Worm (Caenorhabditis elegans) whole organism, L2 larva: Measurements from ENCODE around the gene C01G10.4.

ENCODE experiments used
- R02D3.7 ChIP-seq: fragments of 150-350 bp; optimal IDR thresholded peaks from 2 replicates; lab custom pipeline; 2014; ENCODE audit warnings: missing biosample characterization, missing genetic modification characterization
- aly-2 ChIP-seq: fragments of 150-350 bp; optimal IDR thresholded peaks from 2 replicates; lab custom pipeline; 2014; ENCODE audit warnings: missing biosample characterization, missing genetic modification characterization
- ama-1 ChIP-seq: fragments of 150-350 bp; optimal IDR thresholded peaks from 2 replicates; lab custom pipeline; 2018; ENCODE audit warnings: inconsistent platforms
- elt-3 ChIP-seq: sonication (generic microtip); optimal IDR thresholded peaks from 2 replicates; lab custom pipeline; 2017; ENCODE audit warnings: missing biosample characterization, missing genetic modification characterization
- lin-13 ChIP-seq: fragments of 150-350 bp; optimal IDR thresholded peaks from 2 replicates; lab custom pipeline; 2014; ENCODE audit warnings: missing biosample characterization, missing genetic modification reagents, missing genetic modification characterization
- mbf-1 ChIP-seq: sonication (generic microtip); optimal IDR thresholded peaks from 2 replicates; lab custom pipeline; 2017; ENCODE audit warnings: missing biosample characterization, missing genetic modification characterization
- nhr-25 ChIP-seq: fragments of 150-350 bp; sonication (generic microtip); optimal IDR thresholded peaks from 3 replicates; lab custom pipeline; 2014; ENCODE audit warnings: missing biosample characterization, missing genetic modification characterization
- peb-1 ChIP-seq: fragments of 150-350 bp; optimal IDR thresholded peaks from 2 replicates; lab custom pipeline; 2014; ENCODE audit warnings: missing biosample characterization, missing genetic modification characterization
- unc-62 ChIP-seq: fragments of 150-350 bp; optimal IDR thresholded peaks from 2 replicates; lab custom pipeline; 2014; ENCODE audit warnings: missing biosample characterization, missing genetic modification reagents, missing genetic modification characterization

DNA sequence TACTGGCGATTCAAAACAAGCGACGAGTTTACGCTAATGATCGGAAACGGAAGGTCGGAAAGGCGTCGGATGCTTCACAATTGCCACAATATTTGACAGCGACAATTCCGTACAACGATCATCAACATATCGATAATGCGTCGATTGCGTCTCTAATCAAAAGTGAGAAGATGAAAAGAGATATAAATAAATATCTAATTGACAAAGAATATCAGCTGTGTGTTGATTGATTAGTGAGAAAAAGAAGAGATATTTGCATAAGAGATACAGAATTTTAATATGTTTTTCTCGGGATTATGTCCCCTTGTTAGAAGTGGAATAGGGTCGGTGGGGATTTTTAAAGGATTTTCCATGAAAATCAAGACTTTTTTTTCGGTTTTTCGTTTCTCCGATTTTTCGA, 11.0 kb upstream of the C01G10.4 start:
- TF ChIP-seq mbf-1 (tag; lab: Kevin White, UChicago) (no peak), elt-3 (tag; lab: Kevin White, UChicago) (no peak), nhr-25 (tag; lab: Kevin White, UChicago) (no peak), R02D3.7 (no peak), ama-1 (lab: Kevin White, UChicago) (no peak), unc-62 (no peak), lin-13 (GFP tag; lab: Kevin White, UChicago) (no peak), peb-1 (tag; lab: Kevin White, UChicago) (no peak), aly-2 (tag; lab: Kevin White, UChicago) (no peak)
